Worm (Caenorhabditis elegans): Measurements from ENCODE around the gene C08F1.10.

ce11 chrII:1771785-1772184, 14.3 kb downstream of the C08F1.10 start, which contains the start of gene math-3:
- TF ChIP-seq ztf-29 (GFP tag; IDR thresholded peaks at IDR 0.05) (no peak), ztf-23 (GFP tag; IDR thresholded peaks at IDR 0.05) (no peak), tab-1 (GFP tag; IDR thresholded peaks at IDR 0.05) (no peak), flt-1 (GFP tag; IDR thresholded peaks at IDR 0.05) (no peak), klf-2 (GFP tag; conservative IDR thresholded peaks at IDR 0.05) (no peak), T22C8.4 (GFP tag; IDR thresholded peaks at IDR 0.05) (no peak), med-1 (GFP tag; optimal IDR thresholded peaks at IDR 0.05; ENCODE audit: insufficient read depth) (no peak), ref-1 (GFP tag; conservative IDR thresholded peaks at IDR 0.05) (no peak), cog-1 (tag; optimal IDR thresholded peaks at IDR 0.05) (no peak)
